Fruit fly (Drosophila melanogaster) whole organism, prepupa: Measurements from ENCODE around the gene Crz.

ENCODE experiments used
- CG11762 ChIP-seq: fragments of 200-800 bp; sonication (Bioruptor generic); optimal IDR thresholded peaks from 3 replicates; lab custom pipeline; 2016; ENCODE audit warnings: missing biosample characterization, missing genetic modification characterization; ENCODE audit not compliant: insufficient read depth
- CG31627 ChIP-seq: fragments of 200-800 bp; sonication (Bioruptor generic); optimal IDR thresholded peaks from 3 replicates; lab custom pipeline; 2016; ENCODE audit warnings: missing biosample characterization, missing genetic modification characterization
- CG6792 ChIP-seq: fragments of 200-800 bp; sonication (Bioruptor generic); optimal IDR thresholded peaks from 3 replicates; lab custom pipeline; 2016; ENCODE audit warnings: missing biosample characterization, missing genetic modification characterization
- cyc ChIP-seq: fragments of 200-800 bp; sonication (Bioruptor generic); optimal IDR thresholded peaks from 3 replicates; lab custom pipeline; 2016; ENCODE audit warnings: missing biosample characterization, missing genetic modification characterization

DNA sequence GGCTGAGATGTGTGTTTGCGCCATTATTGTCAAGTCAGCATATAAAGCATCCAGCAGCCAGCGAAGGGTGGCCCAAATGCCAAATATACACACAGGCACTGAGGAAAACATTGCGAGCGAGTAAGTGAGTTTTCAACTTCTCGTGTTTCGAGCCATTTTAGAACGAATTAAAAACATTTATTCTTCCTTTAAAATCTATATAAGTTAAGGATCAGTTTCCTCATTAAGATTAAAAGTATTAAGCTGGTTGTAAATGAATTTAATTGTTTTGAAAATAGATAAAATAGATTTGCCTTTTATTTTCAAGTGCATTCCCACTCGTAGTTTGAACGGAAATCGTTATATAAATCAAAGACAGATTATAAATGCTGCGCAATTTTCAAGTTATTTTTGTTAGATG is 36.8 kb downstream of the Crz start:
- TF ChIP-seq cyc (GFP tag; lab: Kevin White, UChicago) = no peak
- no peak for TF ChIP-seq CG6792 (GFP tag; lab: Kevin White, UChicago)
- TF ChIP-seq CG11762 (GFP tag; lab: Kevin White, UChicago) = no peak
- no peak for TF ChIP-seq CG31627
